In the genomic region with DNA sequence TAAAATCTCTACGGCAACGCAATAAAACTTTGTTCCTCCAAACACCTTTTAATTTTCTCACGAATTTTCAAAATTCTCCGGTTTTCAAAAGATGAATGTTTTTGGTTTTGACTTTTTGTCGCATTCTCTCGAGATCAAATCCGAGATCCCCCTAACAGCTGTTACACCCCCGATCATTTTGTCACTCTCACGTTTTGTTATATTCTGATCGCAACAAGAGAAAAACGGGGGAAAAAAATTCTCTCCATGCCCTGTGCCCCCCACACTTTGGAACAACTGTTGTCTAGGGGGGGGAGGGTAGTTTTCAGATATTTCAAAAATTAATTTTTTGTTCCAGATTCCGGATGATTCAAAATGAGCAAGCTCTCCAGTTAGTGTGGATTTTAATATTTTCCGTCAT, we compare ENCODE assay signal across 1 worm cellular context.
TF ChIP-seq lines count a peak whose summit lies in the region.

No protein-coding gene starts in this region.

TF ChIP-seq in whole organism, L1 larva, 84 proteins besides CTCF, POLR2A, EP300 and RAD21 (continued from another document):
- TF ChIP-seq mdl-1 (tag; optimal IDR thresholded peaks at IDR 0.05; lab: Kevin White, UChicago) (peak in 1 of 2 experiments; percentile 35), zip-4 (GFP tag; optimal IDR thresholded peaks at IDR 0.05; lab: Kevin White, UChicago) (no peak), fkh-10 (GFP tag; optimal IDR thresholded peaks at IDR 0.05; lab: Kevin White, UChicago) (no peak), lin-15B (tag; optimal IDR thresholded peaks at IDR 0.05; lab: Kevin White, UChicago) (no peak), unc-30 (tag; optimal IDR thresholded peaks at IDR 0.05; lab: Kevin White, UChicago) (no peak), lir-3 (tag; optimal IDR thresholded peaks at IDR 0.05; lab: Kevin White, UChicago; ENCODE audit: poor library complexity) (no peak), C34B4.2 (tag; optimal IDR thresholded peaks at IDR 0.05; lab: Kevin White, UChicago) (no peak), fos-1 (tag; optimal IDR thresholded peaks at IDR 0.05; lab: Kevin White, UChicago) (no peak), lin-13 (GFP tag; optimal IDR thresholded peaks at IDR 0.05; lab: Kevin White, UChicago) (no peak), blmp-1 (tag; optimal IDR thresholded peaks at IDR 0.05; lab: Kevin White, UChicago) (no peak), mab-9 (GFP tag; IDR thresholded peaks at IDR 0.05; lab: Robert Waterston, UW) (no peak), ceh-90 (tag; optimal IDR thresholded peaks at IDR 0.05; lab: Kevin White, UChicago) (no peak), egl-27 (tag; optimal IDR thresholded peaks at IDR 0.05; lab: Kevin White, UChicago) (no peak), nhr-76 (tag; optimal IDR thresholded peaks at IDR 0.05; lab: Kevin White, UChicago) (no peak), nhr-12 (tag; optimal IDR thresholded peaks at IDR 0.05; lab: Kevin White, UChicago) (no peak), isw-1 (GFP tag; IDR thresholded peaks at IDR 0.05; lab: Robert Waterston, UW) (no peak), mef-2 (tag; optimal IDR thresholded peaks at IDR 0.05; lab: Kevin White, UChicago) (no peak), jun-1 (tag; optimal IDR thresholded peaks at IDR 0.05; lab: Kevin White, UChicago) (no peak), efl-1 (optimal IDR thresholded peaks at IDR 0.05; lab: Kevin White, UChicago) (no peak), efl-1 (GFP tag; optimal IDR thresholded peaks at IDR 0.05 in 1 of 2; lab: Kevin White, UChicago) (no peak), nhr-28 (tag; optimal IDR thresholded peaks at IDR 0.05; lab: Kevin White, UChicago) (no peak), vab-15 (tag; optimal IDR thresholded peaks at IDR 0.05; lab: Kevin White, UChicago) (no peak), xbp-1 (tag; optimal IDR thresholded peaks at IDR 0.05; lab: Kevin White, UChicago) (no peak), nhr-77 (tag; optimal IDR thresholded peaks at IDR 0.05; lab: Kevin White, UChicago) (no peak), sox-4 (tag; optimal IDR thresholded peaks at IDR 0.05; lab: Kevin White, UChicago) (no peak), fkh-4 (tag; optimal IDR thresholded peaks at IDR 0.05; lab: Kevin White, UChicago; ENCODE audit: borderline replicate concordance) (no peak), unc-130 (tag; optimal IDR thresholded peaks at IDR 0.05; lab: Kevin White, UChicago) (peak; percentile 54), skn-1 (tag; optimal IDR thresholded peaks at IDR 0.05; lab: Kevin White, UChicago) (peak; percentile 33), lin-35 (GFP tag; optimal IDR thresholded peaks at IDR 0.05; lab: Kevin White, UChicago) (no peak), pag-3 (tag; optimal IDR thresholded peaks at IDR 0.05; lab: Kevin White, UChicago; ENCODE audit: borderline replicate concordance, insufficient read depth) (no peak), egl-13 (tag; optimal IDR thresholded peaks at IDR 0.05; lab: Kevin White, UChicago) (no peak), alr-1 (tag; optimal IDR thresholded peaks at IDR 0.05; lab: Kevin White, UChicago; ENCODE audit: borderline replicate concordance) (no peak), C04F5.9 (tag; optimal IDR thresholded peaks at IDR 0.05; lab: Kevin White, UChicago) (no peak), lin-14 (GFP tag; optimal IDR thresholded peaks at IDR 0.05; lab: Kevin White, UChicago) (peak; percentile 82), ama-1 (optimal IDR thresholded peaks at IDR 0.05; lab: Kevin White, UChicago) (no peak), nhr-90 (tag; optimal IDR thresholded peaks at IDR 0.05; lab: Kevin White, UChicago; ENCODE audit: poor library complexity) (no peak), dsc-1 (tag; optimal IDR thresholded peaks at IDR 0.05; lab: Kevin White, UChicago) (no peak), Y116A8C.19 (tag; optimal IDR thresholded peaks at IDR 0.05; lab: Kevin White, UChicago; ENCODE audit: borderline replicate concordance) (no peak), nhr-47 (tag; optimal IDR thresholded peaks at IDR 0.05; lab: Kevin White, UChicago) (no peak), F16B12.6 (tag; optimal IDR thresholded peaks at IDR 0.05; lab: Kevin White, UChicago) (no peak), nhr-19 (GFP tag; conservative IDR thresholded peaks at IDR 0.05; lab: Robert Waterston, UW) (peak; percentile 51; the same call in 1 of the 2 replicates), efl-3 (GFP tag; optimal IDR thresholded peaks at IDR 0.05; lab: Kevin White, UChicago) (no peak), dpl-1 (GFP tag; optimal IDR thresholded peaks at IDR 0.05; lab: Kevin White, UChicago) (no peak), C16A3.4 (tag; optimal IDR thresholded peaks at IDR 0.05; lab: Kevin White, UChicago) (no peak), snu-23 (GFP tag; optimal IDR thresholded peaks at IDR 0.05; lab: Kevin White, UChicago) (peak; percentile 36), ztf-11 (tag; optimal IDR thresholded peaks at IDR 0.05; lab: Kevin White, UChicago) (no peak), aha-1 (tag; optimal IDR thresholded peaks at IDR 0.05; lab: Kevin White, UChicago) (no peak), aly-2 (tag; optimal IDR thresholded peaks at IDR 0.05; lab: Kevin White, UChicago) (no peak), hpl-2 (GFP tag; optimal IDR thresholded peaks at IDR 0.05; lab: Kevin White, UChicago) (no peak), nhr-84 (tag; optimal IDR thresholded peaks at IDR 0.05; lab: Kevin White, UChicago) (no peak), rnt-1 (tag; optimal IDR thresholded peaks at IDR 0.05; lab: Kevin White, UChicago) (peak; percentile 77), mep-1 (tag; optimal IDR thresholded peaks at IDR 0.05; lab: Kevin White, UChicago) (no peak), sptf-1 (tag; optimal IDR thresholded peaks at IDR 0.05; lab: Kevin White, UChicago) (no peak), elt-2 (tag; optimal IDR thresholded peaks at IDR 0.05; lab: Kevin White, UChicago) (no peak), swsn-7 (tag; optimal IDR thresholded peaks at IDR 0.05; lab: Kevin White, UChicago) (peak; percentile 7), unc-86 (tag; optimal IDR thresholded peaks at IDR 0.05; lab: Kevin White, UChicago) (no peak), fkh-8 (tag; optimal IDR thresholded peaks at IDR 0.05; lab: Kevin White, UChicago) (no peak), lsy-2 (tag; optimal IDR thresholded peaks at IDR 0.05; lab: Kevin White, UChicago) (peak in 1 of 2 experiments; percentile 32), hlh-4 (tag; optimal IDR thresholded peaks at IDR 0.05; lab: Kevin White, UChicago) (no peak), nhr-20 (tag; optimal IDR thresholded peaks at IDR 0.05; lab: Kevin White, UChicago) (peak; percentile 43), ces-1 (GFP tag; optimal IDR thresholded peaks at IDR 0.05; lab: Kevin White, UChicago) (no peak), hlh-17 (GFP tag; optimal IDR thresholded peaks at IDR 0.05; lab: Kevin White, UChicago; ENCODE audit: borderline replicate concordance) (no peak), zag-1 (tag; optimal IDR thresholded peaks at IDR 0.05; lab: Kevin White, UChicago) (no peak), sup-37 (GFP tag; optimal IDR thresholded peaks at IDR 0.05; lab: Kevin White, UChicago) (no peak), pax-3 (tag; optimal IDR thresholded peaks at IDR 0.05; lab: Kevin White, UChicago) (no peak), ceh-63 (GFP tag; optimal IDR thresholded peaks at IDR 0.05; lab: Kevin White, UChicago) (no peak), ceh-82 (tag; optimal IDR thresholded peaks at IDR 0.05; lab: Kevin White, UChicago) (no peak), unc-98 (GFP tag; IDR thresholded peaks at IDR 0.05; lab: Robert Waterston, UW) (no peak), lin-39 (tag; optimal IDR thresholded peaks at IDR 0.05; lab: Kevin White, UChicago) (peak; percentile 42)
